Worm (Caenorhabditis elegans) whole organism, L4/young adult: ENCODE results near the gene T16H12.9.

ENCODE experiments used
- W03F9.2 ChIP-seq: fragments of 150-350 bp; optimal IDR thresholded peaks from 2 replicates; lab custom pipeline; 2014; ENCODE audit warnings: missing biosample characterization, missing genetic modification characterization
- dao-5 ChIP-seq: sonication (generic microtip); optimal IDR thresholded peaks from 2 replicates; lab custom pipeline; 2016; ENCODE audit warnings: missing genotype, missing genetic modification characterization, moderate library complexity, missing compliant biosample characterization
- him-1 ChIP-seq: sonication (generic microtip); optimal IDR thresholded peaks from 2 replicates; lab custom pipeline; 2016; ENCODE audit warnings: missing genotype, missing genetic modification reagents, missing genetic modification characterization, missing compliant biosample characterization

Gene T16H12.9

DNA sequence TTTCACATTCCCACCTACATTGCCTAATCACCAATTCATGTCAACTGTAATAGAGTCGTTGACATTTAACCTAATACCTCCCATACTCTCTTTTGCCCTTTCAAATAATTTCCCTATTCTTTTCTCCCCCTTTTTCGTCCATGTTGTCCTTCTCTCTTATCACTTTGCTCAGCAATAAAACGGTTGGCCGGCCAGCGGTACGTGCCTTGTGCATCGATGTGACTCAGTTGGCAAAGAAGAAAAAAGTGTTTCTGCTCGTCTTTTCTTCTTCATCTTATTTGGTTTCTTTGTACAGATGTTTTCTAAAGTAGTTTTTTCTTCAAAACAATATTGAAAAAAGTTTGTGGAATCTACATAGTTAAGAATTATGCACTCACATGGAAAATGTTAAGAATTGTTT, 25.4 kb downstream of the T16H12.9 start:
- no peak for TF ChIP-seq dao-5
- TF ChIP-seq W03F9.2 (tag; lab: Kevin White, UChicago) = no peak
- TF ChIP-seq him-1 (tag; lab: Kevin White, UChicago) = no peak

DNA sequence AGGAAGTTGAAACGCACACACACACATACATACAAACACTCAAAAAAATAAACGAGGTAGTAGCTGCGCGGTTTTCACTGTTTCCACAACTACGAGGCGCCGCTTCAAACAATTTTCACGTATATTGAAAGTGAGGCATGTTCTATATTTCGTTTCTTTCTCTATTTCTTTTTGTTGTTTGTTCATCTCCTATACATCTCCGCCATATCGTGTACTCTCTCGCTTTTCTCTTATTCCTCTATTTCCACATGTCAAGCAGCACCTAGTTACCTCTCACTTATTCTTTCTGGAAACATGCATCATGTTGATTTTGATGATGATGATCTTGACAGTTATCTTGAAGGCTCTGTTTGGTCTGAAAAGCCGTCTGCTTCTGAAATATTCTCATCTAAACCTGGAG, 27.7 kb downstream of the T16H12.9 start, which contains the start of gene ZK1128.7:
Gene ZK1128.7, plus strand, starts transcription at position 229 of the 400 bp plus-strand sequence.
- TF ChIP-seq him-1 (tag; lab: Kevin White, UChicago) (no peak), dao-5 (no peak), W03F9.2 (tag; lab: Kevin White, UChicago) (no peak)

DNA sequence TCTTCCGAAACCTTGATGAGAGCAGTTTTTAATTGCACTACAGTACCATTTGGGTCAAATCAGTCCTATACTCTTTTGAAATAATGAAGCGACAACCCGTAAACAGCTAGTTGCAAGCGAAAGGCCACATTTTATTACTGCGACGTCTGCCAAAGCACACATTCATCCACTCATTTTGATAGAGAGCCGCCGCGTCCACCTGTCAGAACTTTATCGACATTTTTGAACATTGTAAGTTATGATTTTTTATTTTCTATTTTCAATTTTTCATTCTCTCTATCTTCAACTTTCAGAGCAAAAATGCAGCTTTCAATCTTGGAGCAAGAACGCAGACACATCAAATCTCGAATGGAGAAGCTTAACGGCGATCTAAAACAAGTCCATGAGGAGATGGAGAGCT, 31.6 kb downstream of the T16H12.9 start, which contains the start of gene K08E5.6:
Gene K08E5.6, plus strand, starts transcription at position 301 of the 400 bp plus-strand sequence.
- TF ChIP-seq dao-5 (no peak), him-1 (tag; lab: Kevin White, UChicago) (no peak), W03F9.2 (tag; lab: Kevin White, UChicago) (no peak)

DNA sequence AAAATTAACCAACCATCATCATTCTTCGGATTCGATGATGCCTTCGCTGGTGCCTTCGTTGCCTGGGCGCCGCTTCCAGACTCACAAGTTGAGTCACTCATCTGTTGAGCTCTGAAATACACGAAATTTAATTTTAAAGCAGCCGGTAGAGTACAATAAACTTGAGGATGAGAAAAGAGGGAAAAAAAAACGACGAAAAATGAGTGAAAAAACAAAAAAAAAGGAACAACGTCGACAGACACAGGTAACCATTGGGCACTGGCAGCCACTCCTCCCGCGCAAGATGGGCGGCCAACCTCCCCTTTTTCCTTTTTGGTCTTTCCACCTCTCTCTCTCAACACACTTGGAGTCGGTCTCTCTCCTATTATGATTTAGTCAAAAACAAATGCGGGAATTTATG, 37.6 kb downstream of the T16H12.9 start, which contains the start of gene K08E5.1:
Gene K08E5.1, minus strand, starts transcription at position 101 of the 400 bp plus-strand sequence.
- TF ChIP-seq W03F9.2 (tag; lab: Kevin White, UChicago) (no peak), him-1 (tag; lab: Kevin White, UChicago) (no peak), dao-5 (no peak)

DNA sequence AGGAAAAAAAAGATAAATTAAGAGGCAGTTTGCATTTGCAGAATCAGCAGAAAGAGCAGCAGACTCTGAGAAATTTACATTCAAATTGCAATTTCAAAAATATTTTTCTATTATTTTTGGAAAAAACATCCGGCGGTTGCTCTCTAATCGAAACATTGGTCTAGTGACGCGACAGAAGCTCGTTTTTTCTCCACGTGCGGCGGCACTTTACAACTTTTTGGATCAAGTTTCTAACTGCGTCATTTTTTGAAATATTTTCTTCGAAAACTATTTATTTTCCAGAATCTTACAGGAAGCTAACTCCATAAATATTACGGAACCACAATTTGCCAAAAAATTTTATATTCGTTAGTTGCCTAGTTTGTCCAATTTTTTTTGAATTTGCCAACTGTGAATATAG, 40.8 kb downstream of the T16H12.9 start:
- TF ChIP-seq W03F9.2 (tag; lab: Kevin White, UChicago) = no peak
- TF ChIP-seq him-1 (tag; lab: Kevin White, UChicago) = no peak
- TF ChIP-seq dao-5 = no peak

DNA sequence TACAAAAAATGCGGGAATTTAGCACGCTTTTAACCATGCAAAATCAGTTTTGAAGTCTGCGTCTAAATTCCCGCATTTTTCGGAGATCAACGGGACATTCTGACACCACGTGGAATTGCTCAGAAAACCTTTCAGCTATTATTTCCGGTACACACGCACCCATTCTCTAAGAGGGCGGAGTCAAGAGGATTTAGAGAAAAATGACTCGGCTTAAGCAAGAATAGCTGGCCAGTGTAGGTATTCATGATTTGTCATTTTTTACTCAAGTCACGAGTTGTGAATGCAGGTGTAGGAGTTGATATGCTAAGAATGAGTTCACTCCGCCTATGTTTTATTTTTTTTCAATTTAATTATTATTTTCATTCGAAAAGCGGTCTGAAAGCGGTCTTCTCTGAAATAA, 41.6 kb downstream of the T16H12.9 start:
- TF ChIP-seq him-1 (tag; lab: Kevin White, UChicago) (peak; percentile 3), W03F9.2 (tag; lab: Kevin White, UChicago) (no peak)

DNA sequence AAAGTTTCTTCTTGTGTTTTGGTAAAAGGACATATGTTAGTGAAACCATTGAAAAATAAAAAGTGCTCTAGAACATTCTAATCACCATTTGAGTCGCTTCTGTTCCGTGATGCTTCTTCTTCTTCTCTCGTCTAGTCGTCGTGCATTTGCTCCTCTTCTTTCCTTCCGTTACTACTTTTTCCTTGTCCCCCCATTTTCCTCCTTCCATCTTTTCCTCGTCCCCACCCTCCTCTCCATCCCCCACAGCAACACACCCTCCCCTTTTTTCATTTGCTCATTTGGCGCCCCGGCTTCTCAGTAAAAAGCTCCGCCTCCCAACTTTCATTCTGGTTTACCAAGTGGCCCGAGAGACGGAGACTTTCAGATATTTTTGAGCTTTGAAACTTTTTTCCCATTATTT, 42.6 kb downstream of the T16H12.9 start:
- TF ChIP-seq dao-5 (no peak), him-1 (tag; lab: Kevin White, UChicago) (peak; percentile 70), W03F9.2 (tag; lab: Kevin White, UChicago) (no peak)

DNA sequence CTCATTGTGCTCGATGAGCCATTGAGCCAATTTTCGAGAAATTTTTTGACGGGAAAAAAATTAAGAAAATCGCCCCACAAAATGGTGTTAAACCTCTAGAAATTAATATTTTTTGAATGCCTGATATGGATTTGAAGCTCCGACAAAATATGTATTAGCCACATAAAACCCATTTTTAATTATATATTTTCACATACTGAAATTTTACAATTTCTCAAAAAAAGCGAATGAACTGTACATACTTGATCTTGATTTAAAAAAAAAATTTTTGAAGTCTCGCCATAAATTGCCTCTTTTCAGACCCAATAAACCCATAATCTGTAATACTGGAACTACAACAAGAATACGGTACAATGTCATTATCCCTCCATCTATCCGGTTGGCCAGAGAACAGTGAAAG, 43.4 kb downstream of the T16H12.9 start, which contains the start of gene nac-3:
Gene nac-3, plus strand, starts transcription at position 301 of the 400 bp plus-strand sequence.
- TF ChIP-seq dao-5 (no peak), him-1 (tag; lab: Kevin White, UChicago) (no peak), W03F9.2 (tag; lab: Kevin White, UChicago) (no peak)

DNA sequence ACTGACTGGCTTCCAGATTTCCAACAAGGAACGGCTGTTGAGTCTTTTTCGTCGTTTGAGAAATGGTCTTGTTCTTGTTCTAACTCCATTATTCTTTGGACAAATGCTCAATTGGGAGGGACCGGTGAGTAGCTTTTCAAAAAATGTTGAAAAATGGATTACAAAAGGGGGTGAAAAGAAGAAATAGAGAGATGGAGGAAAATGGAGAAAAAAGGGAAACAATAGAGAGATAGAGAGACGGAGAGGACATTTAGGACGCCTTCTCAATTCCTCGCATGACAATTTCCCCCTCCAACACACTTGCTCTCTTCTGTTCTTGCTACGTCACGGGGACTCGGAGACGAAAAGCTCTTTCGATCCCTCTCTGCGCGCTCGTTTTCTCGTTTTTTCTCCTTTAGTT, 43.9 kb downstream of the T16H12.9 start:
- TF ChIP-seq him-1 (tag; lab: Kevin White, UChicago) (peak; percentile 50), dao-5 (no peak), W03F9.2 (tag; lab: Kevin White, UChicago) (no peak)

DNA sequence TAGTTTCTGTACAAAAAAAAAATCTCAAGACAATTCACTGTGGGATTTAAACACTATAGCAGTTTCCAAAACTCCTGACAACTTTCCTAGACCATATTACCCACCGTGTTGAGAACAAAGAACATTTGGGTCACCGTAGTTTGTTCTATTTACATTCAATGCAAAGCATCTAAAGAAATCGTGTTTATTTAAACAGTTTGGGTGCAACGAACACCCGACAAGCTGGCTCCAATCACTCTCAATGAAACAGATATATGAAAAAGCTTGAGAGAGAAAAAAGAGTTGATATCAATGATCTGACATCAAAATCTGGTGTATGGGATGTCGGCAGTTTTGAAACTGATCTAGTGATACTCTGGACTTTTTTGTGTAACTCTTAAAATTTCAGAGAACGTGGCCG, 45.9 kb downstream of the T16H12.9 start:
- no peak for TF ChIP-seq dao-5
- no peak for TF ChIP-seq him-1 (tag; lab: Kevin White, UChicago)
- no peak for TF ChIP-seq W03F9.2 (tag; lab: Kevin White, UChicago)

DNA sequence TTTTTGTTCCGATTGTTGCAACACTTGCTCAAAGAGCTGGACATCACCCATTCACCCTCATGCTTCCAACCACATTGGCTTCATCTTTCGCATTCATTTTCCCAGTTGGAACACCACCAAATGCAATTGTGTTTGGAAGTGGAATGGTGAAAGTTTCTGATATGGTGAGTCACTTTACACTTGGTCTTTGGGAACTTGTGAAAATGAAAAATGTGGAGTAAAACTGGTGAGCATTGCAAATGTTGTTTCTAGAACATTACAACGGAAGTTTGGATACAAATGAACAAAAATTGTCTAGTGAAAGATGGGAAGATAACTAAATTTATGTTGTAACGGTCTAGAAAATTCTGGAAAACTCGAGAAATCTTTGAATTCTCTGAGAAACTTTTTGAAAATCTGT, 47.2 kb downstream of the T16H12.9 start:
- no peak for TF ChIP-seq him-1 (tag; lab: Kevin White, UChicago)
- no peak for TF ChIP-seq W03F9.2 (tag; lab: Kevin White, UChicago)
- no peak for TF ChIP-seq dao-5

DNA sequence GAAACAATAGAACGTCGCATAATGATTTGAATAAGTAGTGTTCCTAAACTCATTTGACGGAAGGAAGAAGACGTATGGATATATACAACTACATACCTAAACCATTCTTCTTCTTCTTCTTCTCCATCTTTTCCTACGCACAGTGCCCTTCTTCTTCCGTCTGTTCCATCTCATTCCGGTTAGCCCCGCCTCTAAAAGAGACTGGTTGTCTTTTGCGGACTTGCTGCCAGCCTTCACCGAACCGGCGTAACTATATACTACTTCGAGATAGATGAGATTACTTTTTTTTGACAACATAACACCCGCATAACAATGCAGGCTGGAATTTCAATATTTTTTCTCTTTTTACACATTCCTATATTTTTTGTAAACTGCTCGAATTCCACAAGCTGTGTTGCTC, 51.3 kb downstream of the T16H12.9 start, which contains the start of the genes K08E5.5 and mua-3:
Gene K08E5.5, minus strand, starts transcription at position 101 of the 400 bp plus-strand sequence.
Gene mua-3, plus strand, starts transcription at position 313 of the 400 bp plus-strand sequence.
- TF ChIP-seq dao-5 = no peak
- TF ChIP-seq W03F9.2 (tag; lab: Kevin White, UChicago) = no peak
- no peak for TF ChIP-seq him-1 (tag; lab: Kevin White, UChicago)
